2 worm cellular contexts compared by ENCODE assay signal in genomic region chrX:4492199-4492598, ce11.
TF ChIP-seq lines count a peak whose summit lies in the region.

Gene F46H6.5 (minus strand): TSS chrX:4492208.

TF ChIP-seq in whole organism, L3 larva, 47 proteins besides CTCF, POLR2A, EP300 and RAD21:
- no peak for TF ChIP-seq egl-5 (tag; optimal IDR thresholded peaks at IDR 0.05; lab: Kevin White, UChicago)
- TF ChIP-seq pha-4 (tag; optimal IDR thresholded peaks at IDR 0.05; lab: Kevin White, UChicago) = peak; percentile 74
- TF ChIP-seq pqm-1 (tag; optimal IDR thresholded peaks at IDR 0.05; lab: Kevin White, UChicago) = peak; percentile 8

TF ChIP-seq in whole organism, L4 larva, 104 proteins besides CTCF, POLR2A, EP300 and RAD21:
- no peak for TF ChIP-seq zag-1 (tag; optimal IDR thresholded peaks at IDR 0.05; lab: Kevin White, UChicago)
- TF ChIP-seq daf-16 (GFP tag; optimal IDR thresholded peaks at IDR 0.05; lab: Kevin White, UChicago) = no peak
- TF ChIP-seq daf-16 (tag; optimal IDR thresholded peaks at IDR 0.05; lab: Kevin White, UChicago) = peak; percentile 50
- no peak for TF ChIP-seq zip-11 (GFP tag; IDR thresholded peaks at IDR 0.05; lab: Robert Waterston, UW)
- no peak for TF ChIP-seq pha-4 (GFP tag; IDR thresholded peaks at IDR 0.05; lab: Robert Waterston, UW)
- peak; percentile 55 for TF ChIP-seq pha-4 (tag; optimal IDR thresholded peaks at IDR 0.05; lab: Kevin White, UChicago)
- no peak for TF ChIP-seq T26A8.4 (GFP tag; IDR thresholded peaks at IDR 0.05; lab: Robert Waterston, UW)
- TF ChIP-seq dve-1 (tag; optimal IDR thresholded peaks at IDR 0.05; lab: Kevin White, UChicago; ENCODE audit: insufficient read depth) = peak; percentile 37
- no peak for TF ChIP-seq ceh-20 (GFP tag; IDR thresholded peaks at IDR 0.05; lab: Robert Waterston, UW)

Comparison
In these comparisons a context has a peak if more than half of its experiments do, and no peak if none do; other contexts are left out.
1. Of the 28 proteins assayed by ChIP-seq in both whole organism, L4 larva and whole organism, L3 larva: peak only in whole organism, L4 larva: none; only in whole organism, L3 larva: pqm-1; in both: none; in neither: 26; mixed calls (peak in some experiments, not most) for 1.